Fruit fly (Drosophila melanogaster) whole organism, embryonic: ENCODE measurements around the gene CG6168.

Experiments used
- Awh ChIP-seq: fragments of 200-800 bp; sonication (Bioruptor generic); IDR thresholded peaks from 2 replicates; pipeline ENCODE4, ENCODE4 v1.3.6; 2022; ENCODE audit warnings: missing biosample characterization, missing genetic modification characterization
- Bgb ChIP-seq: fragments of 200-800 bp; sonication (Bioruptor generic); IDR thresholded peaks from 2 replicates; pipeline ENCODE4 v1.3.6; 2022; ENCODE audit warnings: missing biosample characterization, missing genetic modification characterization; ENCODE audit not compliant: partially characterized antibody
- CG10209 ChIP-seq: fragments of 200-800 bp; sonication (Bioruptor generic); optimal IDR thresholded peaks from 3 replicates; lab custom pipeline; 2017; ENCODE audit warnings: missing biosample characterization, mild to moderate bottlenecking, missing genetic modification characterization, missing genetic modification reagents
- CG10267 ChIP-seq: fragments of 200-800 bp; sonication (Bioruptor generic); optimal IDR thresholded peaks from 2 replicates; lab custom pipeline; 2018; ENCODE audit warnings: missing biosample characterization, mild to moderate bottlenecking, missing genetic modification characterization, moderate library complexity
- CG10462 ChIP-seq: fragments of 200-800 bp; sonication (Bioruptor generic); optimal IDR thresholded peaks from 2 replicates; lab custom pipeline; 2016; ENCODE audit warnings: missing biosample characterization, missing genetic modification characterization
- CG11247 ChIP-seq: fragments of 200-800 bp; sonication (Bioruptor generic); IDR thresholded peaks from 2 replicates; pipeline ENCODE4 v1.3.6; 2022; ENCODE audit warnings: missing biosample characterization, missing genetic modification characterization
- CG12155 ChIP-seq: fragments of 200-800 bp; sonication (Bioruptor generic); optimal IDR thresholded peaks from 3 replicates; lab custom pipeline; 2016; ENCODE audit warnings: missing biosample characterization, missing genetic modification characterization
- CG12391 ChIP-seq: fragments of 200-800 bp; sonication (Bioruptor generic); optimal IDR thresholded peaks from 3 replicates; lab custom pipeline; 2018; ENCODE audit warnings: missing biosample characterization, mild to moderate bottlenecking, missing genetic modification characterization, moderate library complexity
- CG2678 ChIP-seq: fragments of 200-800 bp; sonication (Bioruptor generic); optimal IDR thresholded peaks from 3 replicates; lab custom pipeline; 2019; ENCODE audit warnings: missing biosample characterization, mild to moderate bottlenecking, missing genetic modification characterization, moderate library complexity
- CG31441 ChIP-seq: fragments of 200-800 bp; sonication (Bioruptor generic); IDR thresholded peaks from 2 replicates; pipeline ENCODE4 v1.3.6; 2022; ENCODE audit warnings: missing biosample characterization, missing genetic modification characterization
- CG3838 ChIP-seq: fragments of 200-800 bp; sonication (Bioruptor generic); optimal IDR thresholded peaks from 3 replicates; lab custom pipeline; 2016; ENCODE audit warnings: missing biosample characterization, missing genetic modification characterization
- CG3995 ChIP-seq: fragments of 200-800 bp; sonication (Bioruptor generic); optimal IDR thresholded peaks from 3 replicates; lab custom pipeline; 2016; ENCODE audit warnings: missing biosample characterization, missing genetic modification characterization
- CG6254 ChIP-seq: fragments of 200-800 bp; sonication (Bioruptor generic); optimal IDR thresholded peaks from 3 replicates; lab custom pipeline; 2017; ENCODE audit warnings: mild to moderate bottlenecking, missing biosample characterization, missing genetic modification reagents, missing genetic modification characterization
- CG6689 ChIP-seq: fragments of 200-800 bp; sonication (Bioruptor generic); IDR thresholded peaks from 2 replicates; pipeline ENCODE4 v1.3.6; 2022; ENCODE audit warnings: missing biosample characterization, missing genetic modification characterization
- CG6791 ChIP-seq: fragments of 200-800 bp; sonication (Bioruptor generic); IDR thresholded peaks from 3 replicates; pipeline ENCODE4 v1.3.6; 2022; ENCODE audit warnings: missing biosample characterization, missing genetic modification characterization; ENCODE audit not compliant: partially characterized antibody
- CG7839 ChIP-seq: fragments of 200-800 bp; sonication (Bioruptor generic); optimal IDR thresholded peaks from 3 replicates; lab custom pipeline; 2018; ENCODE audit warnings: missing biosample characterization, mild to moderate bottlenecking, missing genetic modification characterization, moderate library complexity
- CG7928 ChIP-seq: fragments of 200-800 bp; sonication (Bioruptor generic); optimal IDR thresholded peaks from 2 replicates; lab custom pipeline; 2017; ENCODE audit warnings: missing biosample characterization, mild to moderate bottlenecking, missing genetic modification characterization
- CG9876 ChIP-seq: fragments of 200-800 bp; sonication (Bioruptor generic); optimal IDR thresholded peaks from 2 replicates; lab custom pipeline; 2016; ENCODE audit warnings: missing biosample characterization, missing genetic modification characterization
- Chrac-16 ChIP-seq: fragments of 200-800 bp; sonication (Bioruptor generic); optimal IDR thresholded peaks from 3 replicates; lab custom pipeline; 2016; ENCODE audit warnings: missing biosample characterization, missing genetic modification characterization
- H2.0 ChIP-seq: fragments of 200-800 bp; sonication (Bioruptor generic); IDR thresholded peaks from 2 replicates; pipeline ENCODE4 v1.3.6; 2022; ENCODE audit warnings: missing biosample characterization, missing genetic modification characterization
- Hsf ChIP-seq: fragments of 200-800 bp; sonication (Bioruptor generic); optimal IDR thresholded peaks from 3 replicates; lab custom pipeline; 2016; ENCODE audit warnings: missing biosample characterization, missing genetic modification characterization
- Pdp1 ChIP-seq, 2 experiments: fragments of 200-800 bp; sonication (Bioruptor generic); optimal IDR thresholded peaks; 3 replicates each; lab custom pipeline; 2016; ENCODE audit warnings: missing biosample characterization in 2 of 2, missing genetic modification characterization in 2 of 2, mild to moderate bottlenecking in 1 of 2, moderate library complexity in 1 of 2
- Stat92E ChIP-seq, 3 experiments: fragments of >200 bp in 2 of 3; fragments of 200-800 bp in 1 of 3; sonication (Bioruptor generic) in 1 of 3; optimal IDR thresholded peaks; 2 replicates each; lab custom pipeline; 2017 to 2019; ENCODE audit warnings: missing biosample characterization in 3 of 3, missing genetic modification characterization in 3 of 3, mild to moderate bottlenecking in 1 of 3, moderate library complexity in 1 of 3
- Taf1 ChIP-seq: fragments of 200-800 bp; sonication (Bioruptor generic); IDR thresholded peaks from 2 replicates; pipeline ENCODE4 v1.3.6; 2022; ENCODE audit warnings: missing biosample characterization, missing genetic modification characterization
- Usf ChIP-seq: fragments of 200-800 bp; sonication (Bioruptor generic); optimal IDR thresholded peaks from 2 replicates; lab custom pipeline; 2017; ENCODE audit warnings: missing genotype, missing biosample characterization, missing genetic modification characterization
- Xrp1 ChIP-seq: fragments of 200-800 bp; sonication (Bioruptor generic); IDR thresholded peaks from 2 replicates; pipeline ENCODE4 v1.3.6; 2022; ENCODE audit warnings: missing biosample characterization, missing genetic modification characterization
- abd-A ChIP-seq: fragments of 200-800 bp; sonication (Bioruptor generic); optimal IDR thresholded peaks from 3 replicates; lab custom pipeline; 2019; ENCODE audit warnings: missing biosample characterization, mild to moderate bottlenecking, missing genetic modification characterization, moderate library complexity
- cato ChIP-seq: fragments of 200-800 bp; sonication (Bioruptor generic); optimal IDR thresholded peaks from 2 replicates; lab custom pipeline; 2016; ENCODE audit warnings: missing biosample characterization, missing genetic modification characterization, borderline replicate concordance
- dmrt99B ChIP-seq: fragments of 200-800 bp; sonication (Bioruptor generic); optimal IDR thresholded peaks from 2 replicates; lab custom pipeline; 2018; ENCODE audit warnings: missing biosample characterization, mild to moderate bottlenecking, missing genetic modification characterization, moderate library complexity
- exex ChIP-seq: fragments of 200-800 bp; sonication (Bioruptor generic); optimal IDR thresholded peaks from 4 replicates; lab custom pipeline; 2018; ENCODE audit warnings: missing biosample characterization, mild to moderate bottlenecking, missing genetic modification characterization, moderate library complexity
- gce ChIP-seq: fragments of 200-800 bp; sonication (Bioruptor generic); IDR thresholded peaks from 3 replicates; pipeline ENCODE4 v1.3.6; 2022; ENCODE audit warnings: missing biosample characterization, missing genetic modification characterization
- gcm ChIP-seq: fragments of 200-800 bp; sonication (Bioruptor generic); optimal IDR thresholded peaks from 2 replicates; lab custom pipeline; 2019; ENCODE audit warnings: missing biosample characterization, mild to moderate bottlenecking, missing genetic modification characterization, moderate library complexity
- gcm2 ChIP-seq: fragments of 200-800 bp; sonication (Bioruptor generic); optimal IDR thresholded peaks from 2 replicates; lab custom pipeline; 2016; ENCODE audit warnings: missing biosample characterization, missing genetic modification characterization
- hb ChIP-seq: fragments of 200-800 bp; sonication (Bioruptor generic); IDR thresholded peaks from 3 replicates; pipeline ENCODE4 v1.3.6; 2022; ENCODE audit warnings: missing biosample characterization, missing genetic modification characterization; ENCODE audit not compliant: partially characterized antibody
- kni ChIP-seq: fragments of 200-800 bp; sonication (Bioruptor generic); optimal IDR thresholded peaks from 3 replicates; lab custom pipeline; 2017; ENCODE audit warnings: mild to moderate bottlenecking, missing biosample characterization, missing genetic modification reagents, missing genetic modification characterization
- mam ChIP-seq: fragments of 200-800 bp; sonication (Bioruptor generic); optimal IDR thresholded peaks from 3 replicates; lab custom pipeline; 2016; ENCODE audit warnings: missing biosample characterization, missing genetic modification characterization
- nau ChIP-seq: fragments of 200-800 bp; sonication (Bioruptor generic); optimal IDR thresholded peaks from 3 replicates; lab custom pipeline; 2017; ENCODE audit warnings: missing biosample characterization, mild to moderate bottlenecking, missing genetic modification characterization, missing genetic modification reagents
- odd ChIP-seq: fragments of 200-800 bp; sonication (Bioruptor generic); optimal IDR thresholded peaks from 2 replicates; lab custom pipeline; 2017; ENCODE audit warnings: missing biosample characterization, mild to moderate bottlenecking, missing genetic modification characterization
- phol ChIP-seq: fragments of 200-800 bp; sonication (Bioruptor generic); optimal IDR thresholded peaks from 3 replicates; lab custom pipeline; 2018; ENCODE audit warnings: missing biosample characterization, mild to moderate bottlenecking, missing genetic modification characterization, moderate library complexity
- pnt ChIP-seq: fragments of 200-800 bp; sonication (Bioruptor generic); optimal IDR thresholded peaks from 3 replicates; lab custom pipeline; 2016; ENCODE audit warnings: missing biosample characterization, missing genetic modification characterization
- ranshi ChIP-seq: fragments of 200-800 bp; sonication (Bioruptor generic); IDR thresholded peaks from 2 replicates; pipeline ENCODE4 v1.3.6; 2022; ENCODE audit warnings: missing biosample characterization, missing genetic modification characterization
- salm ChIP-seq: fragments of 200-800 bp; sonication (Bioruptor generic); optimal IDR thresholded peaks from 2 replicates; lab custom pipeline; 2018; ENCODE audit warnings: missing biosample characterization, mild to moderate bottlenecking, missing genetic modification characterization
- sisA ChIP-seq: fragments of 200-800 bp; sonication (Bioruptor generic); IDR thresholded peaks from 2 replicates; pipeline ENCODE4 v1.3.6; 2022; ENCODE audit warnings: missing biosample characterization, missing genetic modification characterization
- stc ChIP-seq: fragments of 200-800 bp; sonication (Bioruptor generic); IDR thresholded peaks from 2 replicates; pipeline ENCODE4 v1.3.6; 2022; ENCODE audit warnings: missing biosample characterization, missing genetic modification characterization
- tap ChIP-seq: fragments of 200-800 bp; optimal IDR thresholded peaks from 3 replicates; lab custom pipeline; 2019; ENCODE audit warnings: missing biosample characterization, mild to moderate bottlenecking, missing genetic modification characterization, moderate library complexity
- tgo ChIP-seq: fragments of 200-800 bp; sonication (Bioruptor generic); IDR thresholded peaks from 3 replicates; pipeline ENCODE4 v1.3.6; 2022; ENCODE audit warnings: missing biosample characterization, missing genetic modification characterization
- unpg ChIP-seq: fragments of 200-800 bp; sonication (Bioruptor generic); optimal IDR thresholded peaks from 3 replicates; lab custom pipeline; 2018; ENCODE audit warnings: missing biosample characterization, mild to moderate bottlenecking, missing genetic modification characterization, moderate library complexity
- vnd ChIP-seq: fragments of 200-800 bp; sonication (Bioruptor generic); IDR thresholded peaks from 3 replicates; pipeline ENCODE4 v1.3.6; 2022; ENCODE audit warnings: missing biosample characterization, missing genetic modification characterization; ENCODE audit not compliant: partially characterized antibody
- wor ChIP-seq: fragments of 200-800 bp; sonication (Bioruptor generic); IDR thresholded peaks from 2 replicates; pipeline ENCODE4 v1.3.6; 2022; ENCODE audit warnings: missing biosample characterization, missing genetic modification characterization
- zf30C ChIP-seq: fragments of 200-800 bp; sonication (Bioruptor generic); optimal IDR thresholded peaks from 3 replicates; lab custom pipeline; 2018; ENCODE audit warnings: missing biosample characterization, mild to moderate bottlenecking, missing genetic modification characterization
- zfh1 ChIP-seq: fragments of 200-800 bp; sonication (Bioruptor generic); IDR thresholded peaks from 3 replicates; pipeline ENCODE4 v1.3.6; 2022; ENCODE audit warnings: missing biosample characterization, missing genetic modification characterization

The CG6168 gene

DNA sequence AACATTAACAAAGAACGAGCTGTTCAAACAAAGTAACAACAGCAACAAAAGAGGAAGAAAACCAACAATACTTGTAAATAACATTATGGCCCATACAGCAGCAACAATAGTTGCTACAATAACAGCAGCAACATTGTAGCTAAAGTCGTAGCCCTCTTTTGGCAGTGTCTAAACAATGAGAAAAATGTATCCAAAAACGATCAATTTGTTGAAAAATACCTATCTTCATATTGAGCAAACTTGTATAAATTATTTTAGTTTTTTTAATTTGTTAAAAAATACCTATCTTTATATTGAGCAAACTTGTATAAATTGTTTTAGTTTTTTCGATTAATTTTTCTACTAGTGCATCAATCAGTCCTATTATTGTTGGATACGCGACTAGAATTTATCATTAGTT lies 36.5 kb downstream of the CG6168 start (continued):
- TF ChIP-seq CG6791 (GFP tag; lab: Robert Waterston, UW) (no peak), exex (tag; lab: Kevin White, UChicago) (no peak), CG7928 (peak; percentile 0), pnt (no peak), CG10267 (tag; lab: Kevin White, UChicago) (peak; percentile 59), cato (GFP tag; lab: Kevin White, UChicago) (no peak), CG12391 (tag; lab: Kevin White, UChicago) (no peak), hb (GFP tag; lab: Robert Waterston, UW) (no peak), CG10209 (GFP tag; lab: Kevin White, UChicago) (no peak), gce (GFP tag; lab: Robert Waterston, UW) (no peak), CG9876 (no peak), zf30C (no peak), salm (tag; lab: Kevin White, UChicago) (no peak), unpg (GFP tag; lab: Kevin White, UChicago) (no peak), dmrt99B (peak; percentile 75), odd (GFP tag; lab: Kevin White, UChicago) (no peak), Xrp1 (GFP tag; lab: Robert Waterston, UW) (peak; percentile 76), Usf (no peak), Bgb (GFP tag; lab: Robert Waterston, UW) (no peak), CG7839 (peak; percentile 81), Awh (0 out of 2 replicates have a peak, but pooled peaks have one; percentile 22), ranshi (GFP tag; lab: Robert Waterston, UW) (peak; percentile 62), CG2678 (tag; lab: Kevin White, UChicago) (peak; percentile 81), CG11247 (no peak; the same call in 1 of the 2 replicates), CG12155 (GFP tag; lab: Kevin White, UChicago) (no peak), CG31441 (GFP tag; lab: Robert Waterston, UW) (peak; percentile 80), wor (GFP tag; lab: Robert Waterston, UW) (no peak), CG6689 (peak; percentile 46; the same call in 1 of the 2 replicates), CG10462 (GFP tag; lab: Kevin White, UChicago) (no peak), sisA (GFP tag; lab: Robert Waterston, UW) (no peak; the same call in 1 of the 2 replicates), CG6254 (GFP tag; lab: Kevin White, UChicago) (peak; percentile 16), Stat92E (GFP tag; optimal IDR thresholded peaks at IDR 0.05; lab: Kevin White, UChicago) (no peak), Chrac-16 (GFP tag; lab: Kevin White, UChicago) (no peak), gcm (no peak), Hsf (GFP tag; lab: Kevin White, UChicago) (no peak), stc (GFP tag; lab: Robert Waterston, UW) (no peak), phol (tag; lab: Kevin White, UChicago) (peak; percentile 64), H2.0 (GFP tag; lab: Robert Waterston, UW) (no peak), Pdp1 (GFP tag; optimal IDR thresholded peaks at IDR 0.05; lab: Kevin White, UChicago) (peak in 1 of 2 experiments; percentile 25), tgo (GFP tag; lab: Robert Waterston, UW) (peak; percentile 55), zfh1 (GFP tag; lab: Robert Waterston, UW) (no peak), tap (tag; lab: Kevin White, UChicago) (peak; percentile 65), CG3995 (GFP tag; lab: Kevin White, UChicago) (no peak), kni (GFP tag; lab: Kevin White, UChicago) (no peak), CG3838 (GFP tag; lab: Kevin White, UChicago) (peak; percentile 63), nau (peak; percentile 53), mam (GFP tag; lab: Kevin White, UChicago) (no peak), Taf1 (GFP tag; lab: Robert Waterston, UW) (no peak), vnd (no peak), abd-A (tag; lab: Kevin White, UChicago) (no peak), gcm2 (GFP tag; lab: Kevin White, UChicago) (no peak)
